Fruit fly (Drosophila melanogaster) whole organism, embryonic: Measurements from ENCODE around the gene cdi.

ENCODE experiments used
- ATbp ChIP-seq: fragments of 200-800 bp; sonication (Bioruptor generic); optimal IDR thresholded peaks from 2 replicates; lab custom pipeline; 2017; ENCODE audit warnings: missing biosample characterization, mild to moderate bottlenecking, missing genetic modification characterization, missing genetic modification reagents
- Awh ChIP-seq: fragments of 200-800 bp; sonication (Bioruptor generic); IDR thresholded peaks from 2 replicates; pipeline ENCODE4, ENCODE4 v1.3.6; 2022; ENCODE audit warnings: missing biosample characterization, missing genetic modification characterization
- BEAF-32 ChIP-seq: fragments of 200-800 bp; sonication (Bioruptor generic); optimal IDR thresholded peaks from 3 replicates; lab custom pipeline; 2017; ENCODE audit warnings: missing biosample characterization, missing genetic modification characterization, mild to moderate bottlenecking, moderate library complexity, missing genetic modification reagents
- Bdp1 ChIP-seq: fragments of 200-800 bp; sonication (Bioruptor generic); optimal IDR thresholded peaks from 3 replicates; lab custom pipeline; 2016; ENCODE audit warnings: missing biosample characterization, missing genetic modification characterization
- CG12659 ChIP-seq: fragments of 200-800 bp; sonication (Bioruptor generic); optimal IDR thresholded peaks from 3 replicates; lab custom pipeline; 2017; ENCODE audit warnings: mild to moderate bottlenecking, missing biosample characterization, missing genetic modification reagents, missing genetic modification characterization
- CG14860 ChIP-seq: fragments of 200-800 bp; sonication (Bioruptor generic); IDR thresholded peaks from 3 replicates; pipeline ENCODE4 v1.3.6; 2022; ENCODE audit warnings: missing biosample characterization, missing genetic modification characterization; ENCODE audit not compliant: partially characterized antibody
- CG15073 ChIP-seq: fragments of 200-800 bp; sonication (Bioruptor generic); optimal IDR thresholded peaks from 2 replicates; lab custom pipeline; 2016; ENCODE audit warnings: missing biosample characterization, missing genetic modification characterization
- CG1603 ChIP-seq: fragments of 200-800 bp; sonication (Bioruptor generic); optimal IDR thresholded peaks from 2 replicates; lab custom pipeline; 2019; ENCODE audit warnings: missing biosample characterization, mild to moderate bottlenecking, missing genetic modification characterization, moderate library complexity
- CG17385 ChIP-seq: fragments of 200-800 bp; sonication (Bioruptor generic); optimal IDR thresholded peaks from 3 replicates; lab custom pipeline; 2018; ENCODE audit warnings: missing biosample characterization, mild to moderate bottlenecking, missing genetic modification characterization
- CG17829 ChIP-seq: fragments of 200-800 bp; optimal IDR thresholded peaks from 2 replicates; lab custom pipeline; 2019; ENCODE audit warnings: missing biosample characterization, mild to moderate bottlenecking, missing genetic modification characterization, moderate library complexity
- CG17912 ChIP-seq: fragments of 200-800 bp; sonication (Bioruptor generic); optimal IDR thresholded peaks from 2 replicates; lab custom pipeline; 2018; ENCODE audit warnings: missing biosample characterization, mild to moderate bottlenecking, missing genetic modification characterization
- CG1832 ChIP-seq: fragments of 200-800 bp; sonication (Bioruptor generic); optimal IDR thresholded peaks from 2 replicates; lab custom pipeline; 2017; ENCODE audit warnings: missing biosample characterization, mild to moderate bottlenecking, missing genetic modification characterization, inconsistent platforms
- CG2120 ChIP-seq: fragments of 200-800 bp; sonication (Bioruptor generic); optimal IDR thresholded peaks from 3 replicates; lab custom pipeline; 2016; ENCODE audit warnings: missing biosample characterization, missing genetic modification characterization
- CG3163 ChIP-seq: fragments of 200-800 bp; sonication (Bioruptor generic); optimal IDR thresholded peaks from 3 replicates; lab custom pipeline; 2016; ENCODE audit warnings: missing biosample characterization, missing genetic modification characterization
- CG32772 ChIP-seq: fragments of 200-800 bp; sonication (Bioruptor generic); IDR thresholded peaks from 2 replicates; pipeline ENCODE4 v1.3.6; 2022; ENCODE audit warnings: missing biosample characterization, missing genetic modification characterization
- CG33213 ChIP-seq: fragments of 200-800 bp; sonication (Bioruptor generic); optimal IDR thresholded peaks from 3 replicates; lab custom pipeline; 2016; ENCODE audit warnings: missing biosample characterization, missing genetic modification characterization
- CG3847 ChIP-seq: fragments of 200-800 bp; sonication (Bioruptor generic); IDR thresholded peaks from 2 replicates; pipeline ENCODE4 v1.3.6; 2022; ENCODE audit warnings: missing biosample characterization, missing genetic modification characterization
- CG4617 ChIP-seq: fragments of 200-800 bp; sonication (Bioruptor generic); optimal IDR thresholded peaks from 3 replicates; lab custom pipeline; 2016; ENCODE audit warnings: missing biosample characterization, missing genetic modification characterization, borderline replicate concordance
- CG5245 ChIP-seq: fragments of 200-800 bp; sonication (Bioruptor generic); optimal IDR thresholded peaks from 3 replicates; lab custom pipeline; 2016; ENCODE audit warnings: missing biosample characterization, missing genetic modification characterization
- CG7987 ChIP-seq: fragments of 200-800 bp; sonication (Bioruptor generic); optimal IDR thresholded peaks from 2 replicates; lab custom pipeline; 2018; ENCODE audit warnings: missing biosample characterization, mild to moderate bottlenecking, missing genetic modification characterization, moderate library complexity
- CG9727 ChIP-seq: fragments of 200-800 bp; sonication (Bioruptor generic); optimal IDR thresholded peaks from 3 replicates; lab custom pipeline; 2017; ENCODE audit warnings: missing biosample characterization, mild to moderate bottlenecking, missing genetic modification characterization
- CG9797 ChIP-seq: fragments of 200-800 bp; sonication (Bioruptor generic); optimal IDR thresholded peaks from 3 replicates; lab custom pipeline; 2018; ENCODE audit warnings: missing biosample characterization, mild to moderate bottlenecking, missing genetic modification characterization
- Eip74EF ChIP-seq, 2 experiments: fragments of 200-800 bp in 1 of 2; fragments of >200 bp in 1 of 2; sonication (Bioruptor generic) in 1 of 2; optimal IDR thresholded peaks; 2 replicates each; lab custom pipeline; 2017 to 2019; ENCODE audit warnings: missing biosample characterization in 2 of 2, missing genetic modification characterization in 2 of 2, mild to moderate bottlenecking in 1 of 2, moderate library complexity in 1 of 2
- Fer3 ChIP-seq: fragments of 200-800 bp; sonication (Bioruptor generic); optimal IDR thresholded peaks from 2 replicates; lab custom pipeline; 2018; ENCODE audit warnings: missing biosample characterization, mild to moderate bottlenecking, missing genetic modification characterization, moderate library complexity
- Jarid2 ChIP-seq: fragments of 200-800 bp; sonication (Bioruptor generic); optimal IDR thresholded peaks from 3 replicates; lab custom pipeline; 2017; ENCODE audit warnings: mild to moderate bottlenecking, missing biosample characterization, missing genetic modification reagents, missing genetic modification characterization
- MBD-R2 ChIP-seq: fragments of 200-800 bp; sonication (Bioruptor generic); IDR thresholded peaks from 2 replicates; pipeline ENCODE4 v1.3.6; 2022; ENCODE audit warnings: missing biosample characterization, missing genetic modification characterization
- MTF-1 ChIP-seq: fragments of 200-800 bp; sonication (Bioruptor generic); optimal IDR thresholded peaks from 2 replicates; lab custom pipeline; 2018; ENCODE audit warnings: missing biosample characterization, mild to moderate bottlenecking, missing genetic modification characterization, borderline replicate concordance
- Sry-β ChIP-seq: fragments of 200-800 bp; sonication (Bioruptor generic); optimal IDR thresholded peaks from 2 replicates; lab custom pipeline; 2018; ENCODE audit warnings: missing biosample characterization, mild to moderate bottlenecking, missing genetic modification characterization, moderate library complexity
- Xrp1 ChIP-seq: fragments of 200-800 bp; sonication (Bioruptor generic); IDR thresholded peaks from 2 replicates; pipeline ENCODE4 v1.3.6; 2022; ENCODE audit warnings: missing biosample characterization, missing genetic modification characterization
- ac ChIP-seq: fragments of 200-800 bp; sonication (Bioruptor generic); optimal IDR thresholded peaks from 3 replicates; lab custom pipeline; 2017; ENCODE audit warnings: missing biosample characterization, mild to moderate bottlenecking, missing genetic modification characterization
- amos ChIP-seq: fragments of 200-800 bp; sonication (Bioruptor generic); IDR thresholded peaks from 2 replicates; pipeline ENCODE4 v1.3.6; 2022; ENCODE audit warnings: missing biosample characterization, missing genetic modification characterization; ENCODE audit not compliant: partially characterized antibody
- ase ChIP-seq: fragments of 200-800 bp; sonication (Bioruptor generic); IDR thresholded peaks from 3 replicates; pipeline ENCODE4 v1.3.6; 2022; ENCODE audit warnings: missing biosample characterization, missing genetic modification characterization
- bigmax ChIP-seq: fragments of 200-800 bp; sonication (Bioruptor generic); optimal IDR thresholded peaks from 2 replicates; lab custom pipeline; 2018; ENCODE audit warnings: missing biosample characterization, mild to moderate bottlenecking, missing genetic modification characterization
- crol ChIP-seq: fragments of 200-800 bp; sonication (Bioruptor generic); IDR thresholded peaks from 2 replicates; pipeline ENCODE4 v1.3.6; 2022; ENCODE audit warnings: missing biosample characterization, missing genetic modification characterization
- dmrt11E ChIP-seq: fragments of 200-800 bp; sonication (Bioruptor generic); optimal IDR thresholded peaks from 3 replicates; lab custom pipeline; 2018; ENCODE audit warnings: missing biosample characterization, mild to moderate bottlenecking, missing genetic modification characterization, moderate library complexity
- emc ChIP-seq: fragments of 200-800 bp; sonication (Bioruptor generic); optimal IDR thresholded peaks from 2 replicates; lab custom pipeline; 2016; ENCODE audit warnings: missing biosample characterization, missing genetic modification characterization
- eve ChIP-seq, 2 experiments: fragments of >200 bp; optimal IDR thresholded peaks; 2 replicates each; lab custom pipeline; 2017; ENCODE audit warnings: missing biosample characterization in 2 of 2, missing genetic modification characterization in 2 of 2
- jigr1 ChIP-seq: fragments of 200-800 bp; sonication (Bioruptor generic); IDR thresholded peaks from 3 replicates; pipeline ENCODE4 v1.3.6; 2022; ENCODE audit warnings: missing biosample characterization, missing genetic modification characterization
- knrl ChIP-seq: fragments of 200-800 bp; sonication (Bioruptor generic); IDR thresholded peaks from 3 replicates; pipeline ENCODE4 v1.3.6; 2022; ENCODE audit warnings: missing biosample characterization, missing genetic modification characterization; ENCODE audit not compliant: partially characterized antibody
- lab ChIP-seq: fragments of 200-800 bp; sonication (Bioruptor generic); optimal IDR thresholded peaks from 3 replicates; lab custom pipeline; 2017; ENCODE audit warnings: missing biosample characterization, missing genetic modification characterization, mild to moderate bottlenecking, moderate library complexity, missing genetic modification reagents
- nom ChIP-seq: fragments of 200-800 bp; sonication (Bioruptor generic); optimal IDR thresholded peaks from 2 replicates; lab custom pipeline; 2017; ENCODE audit warnings: missing biosample characterization, missing genetic modification characterization, mild to moderate bottlenecking, moderate library complexity, missing genetic modification reagents
- org-1 ChIP-seq: fragments of 200-800 bp; sonication (Bioruptor generic); optimal IDR thresholded peaks from 2 replicates; lab custom pipeline; 2017; ENCODE audit warnings: missing biosample characterization, missing genetic modification characterization
- otp ChIP-seq: fragments of 200-800 bp; sonication (Bioruptor generic); IDR thresholded peaks from 3 replicates; pipeline ENCODE4, ENCODE4 v1.3.6; 2022; ENCODE audit warnings: missing biosample characterization, missing genetic modification characterization
- pzg ChIP-seq: fragments of 200-800 bp; sonication (Bioruptor generic); optimal IDR thresholded peaks from 3 replicates; lab custom pipeline; 2018; ENCODE audit warnings: missing biosample characterization, mild to moderate bottlenecking, missing genetic modification characterization, moderate library complexity
- rib ChIP-seq: fragments of 200-800 bp; sonication (Bioruptor generic); IDR thresholded peaks from 2 replicates; pipeline ENCODE4 v1.3.6; 2022; ENCODE audit warnings: missing biosample characterization, missing genetic modification characterization
- row ChIP-seq: fragments of 200-800 bp; sonication (Bioruptor generic); IDR thresholded peaks from 3 replicates; pipeline ENCODE4 v1.3.6; 2022; ENCODE audit warnings: missing biosample characterization, missing genetic modification characterization
- sd ChIP-seq: fragments of 200-800 bp; sonication (Bioruptor generic); optimal IDR thresholded peaks from 3 replicates; lab custom pipeline; 2018; ENCODE audit warnings: missing biosample characterization, mild to moderate bottlenecking, missing genetic modification characterization, moderate library complexity
- twi ChIP-seq: fragments of 200-800 bp; optimal IDR thresholded peaks from 2 replicates; lab custom pipeline; 2019; ENCODE audit warnings: missing biosample characterization, mild to moderate bottlenecking, missing genetic modification characterization, moderate library complexity
- unc-4 ChIP-seq: fragments of 200-800 bp; sonication (Bioruptor generic); IDR thresholded peaks from 2 replicates; pipeline ENCODE4 v1.3.6; 2022; ENCODE audit warnings: missing biosample characterization, missing genetic modification characterization; ENCODE audit not compliant: partially characterized antibody
- z ChIP-seq: fragments of 200-800 bp; sonication (Bioruptor generic); IDR thresholded peaks from 3 replicates; pipeline ENCODE4 v1.3.6; 2022; ENCODE audit warnings: missing biosample characterization, missing genetic modification characterization

The cdi gene

DNA sequence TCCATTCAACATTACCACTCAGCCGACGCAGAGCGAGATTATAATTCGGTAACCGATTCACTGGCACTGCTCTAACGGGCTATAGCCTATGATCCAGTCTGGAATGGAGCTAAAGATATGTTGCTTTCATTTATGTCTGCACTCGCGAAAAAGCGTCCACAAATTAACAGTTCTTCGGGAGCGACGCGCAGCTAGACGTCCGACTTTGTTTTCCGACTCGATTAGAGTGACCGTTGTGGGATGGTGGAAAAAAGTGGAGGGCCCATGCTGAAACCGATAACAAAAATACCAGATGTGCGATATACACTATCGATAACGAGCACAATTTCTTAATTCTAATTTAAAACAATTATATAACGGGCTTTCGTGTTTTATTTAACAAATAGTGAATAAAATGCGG is at the start of gene cdi (continued):
- TF ChIP-seq CG1832 (GFP tag; lab: Kevin White, UChicago) (no peak), jigr1 (GFP tag; lab: Robert Waterston, UW) (no peak), CG17912 (GFP tag; lab: Kevin White, UChicago) (no peak), CG32772 (GFP tag; lab: Robert Waterston, UW) (0 out of 2 replicates have a peak, but pooled peaks have one; percentile 25), CG17385 (GFP tag; lab: Kevin White, UChicago) (peak; percentile 30), CG15073 (GFP tag; lab: Kevin White, UChicago) (peak; percentile 16), CG4617 (GFP tag; lab: Kevin White, UChicago) (peak; percentile 11), Xrp1 (no peak), Jarid2 (peak; percentile 96), BEAF-32 (peak; percentile 81), CG9797 (GFP tag; lab: Kevin White, UChicago) (peak; percentile 68), CG3847 (GFP tag; lab: Robert Waterston, UW) (peak; percentile 30; the same call in 1 of the 2 replicates), CG3163 (GFP tag; lab: Kevin White, UChicago) (peak; percentile 2), CG7987 (peak; percentile 45), eve (GFP tag; optimal IDR thresholded peaks at IDR 0.05; lab: Kevin White, UChicago) (peak in 1 of 2 experiments; percentile 49), Awh (GFP tag; lab: Robert Waterston, UW) (peak; percentile 20; the same call in 1 of the 2 replicates), row (GFP tag; lab: Robert Waterston, UW) (peak; percentile 18; the same call in 1 of the 3 replicates), CG5245 (GFP tag; lab: Kevin White, UChicago) (no peak), CG33213 (GFP tag; lab: Kevin White, UChicago) (peak; percentile 2), CG1603 (tag; lab: Kevin White, UChicago) (peak; percentile 38), otp (GFP tag; lab: Robert Waterston, UW) (peak; percentile 63; the same call in 2 of the 3 replicates), ase (GFP tag; lab: Robert Waterston, UW) (no peak), twi (tag; lab: Kevin White, UChicago) (no peak), MTF-1 (GFP tag; lab: Kevin White, UChicago) (peak; percentile 33), ac (GFP tag; lab: Kevin White, UChicago) (no peak), crol (no peak), MBD-R2 (GFP tag; lab: Robert Waterston, UW) (peak; percentile 21), CG17829 (tag; lab: Kevin White, UChicago) (peak; percentile 28), CG12659 (GFP tag; lab: Kevin White, UChicago) (peak; percentile 47), CG9727 (no peak), nom (GFP tag; lab: Kevin White, UChicago) (peak; percentile 24), Sry-β (GFP tag; lab: Kevin White, UChicago) (no peak), unc-4 (GFP tag; lab: Robert Waterston, UW) (peak; percentile 75), sd (peak; percentile 10), amos (GFP tag; lab: Robert Waterston, UW) (peak; percentile 81), knrl (GFP tag; lab: Robert Waterston, UW) (peak; percentile 71), CG14860 (GFP tag; lab: Robert Waterston, UW) (peak; percentile 56; the same call in 2 of the 3 replicates)

- no peak for TF ChIP-seq dmrt11E (tag; lab: Kevin White, UChicago)
- no peak for TF ChIP-seq org-1
- TF ChIP-seq bigmax, result no peak
- TF ChIP-seq Fer3 (tag; lab: Kevin White, UChicago), result no peak
- peak; percentile 56; the same call in 1 of the 2 replicates for TF ChIP-seq rib (GFP tag; lab: Robert Waterston, UW)
- no peak for TF ChIP-seq unc-4 (GFP tag; lab: Robert Waterston, UW)
- no peak for TF ChIP-seq Eip74EF (GFP tag; optimal IDR thresholded peaks at IDR 0.05; lab: Kevin White, UChicago)
- no peak for TF ChIP-seq Bdp1 (GFP tag; lab: Kevin White, UChicago)
- no peak for TF ChIP-seq pzg (GFP tag; lab: Kevin White, UChicago)
- no peak for TF ChIP-seq ATbp (GFP tag; lab: Kevin White, UChicago)
- TF ChIP-seq emc (GFP tag; lab: Kevin White, UChicago), result no peak
- no peak for TF ChIP-seq z (GFP tag; lab: Robert Waterston, UW)
- TF ChIP-seq CG2120 (GFP tag; lab: Kevin White, UChicago), result no peak
- peak; percentile 38 for TF ChIP-seq lab (GFP tag; lab: Kevin White, UChicago)
Measured at dm6 chr3R:19134957-19135356, 40.9 kb upstream of the cdi start, which contains the start of gene Cyp12a4. Cyp12a4 (plus strand) TSS chr3R:19135158.
